Fruit fly (Drosophila melanogaster): ENCODE results near the gene gny.

The gny gene

DNA sequence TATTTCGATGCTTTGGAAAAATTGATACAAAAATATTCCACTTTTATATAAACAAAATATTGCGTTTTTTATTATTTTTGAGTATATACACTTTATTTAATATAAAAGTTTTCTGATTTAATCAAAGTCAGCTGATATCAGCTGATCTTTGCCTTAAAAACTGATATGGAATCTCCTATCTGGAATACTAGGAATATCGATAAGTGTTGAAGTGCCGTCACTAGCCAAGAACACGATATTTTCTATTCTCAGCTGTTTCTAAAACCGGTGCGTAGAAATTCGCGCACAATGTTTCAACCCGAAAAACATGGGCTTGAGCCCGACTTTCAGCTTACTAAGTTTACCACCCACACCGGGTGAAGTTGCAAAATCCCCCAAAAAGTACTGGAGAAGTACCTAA, 37.4 kb upstream of the gny start, which contains the start of gene Sps2 (continued):
- TF ChIP-seq CG12236 (GFP tag; optimal IDR thresholded peaks at IDR 0.05) = no peak
- no peak for TF ChIP-seq ara (GFP tag; IDR thresholded peaks at IDR 0.05)
- TF ChIP-seq CG9727 (GFP tag; optimal IDR thresholded peaks at IDR 0.05) = peak; percentile 33
- peak; percentile 17; the same call in 1 of the 2 replicates for TF ChIP-seq ssp (GFP tag; IDR thresholded peaks at IDR 0.05)
- no peak for TF ChIP-seq CG12769 (tag; optimal IDR thresholded peaks at IDR 0.05)
- TF ChIP-seq CG6791 (GFP tag; IDR thresholded peaks at IDR 0.05; ENCODE audit: partially characterized antibody) = peak; percentile 83
- TF ChIP-seq pho (GFP tag; optimal IDR thresholded peaks at IDR 0.05) = no peak
- no peak for TF ChIP-seq sc (optimal IDR thresholded peaks at IDR 0.05)
- no peak for TF ChIP-seq sc (GFP tag; optimal IDR thresholded peaks at IDR 0.05)
- no peak for TF ChIP-seq vnd (GFP tag; IDR thresholded peaks at IDR 0.05; ENCODE audit: partially characterized antibody)
- peak in 1 of 2 experiments; percentile 6 for TF ChIP-seq dpn (GFP tag; optimal IDR thresholded peaks at IDR 0.05)
- TF ChIP-seq Blimp-1 (GFP tag; optimal IDR thresholded peaks at IDR 0.05) = no peak
- no peak for TF ChIP-seq Xrp1 (GFP tag; IDR thresholded peaks at IDR 0.05)
- TF ChIP-seq sob (GFP tag; IDR thresholded peaks at IDR 0.05) = 0 out of 2 replicates have a peak, but pooled peaks have one; percentile 30
- no peak for TF ChIP-seq CG10147 (GFP tag; optimal IDR thresholded peaks at IDR 0.05)
- no peak for TF ChIP-seq Rfx (GFP tag; IDR thresholded peaks at IDR 0.05)
- TF ChIP-seq kah (GFP tag; optimal IDR thresholded peaks at IDR 0.05) = no peak
- no peak for TF ChIP-seq CG11398 (GFP tag; optimal IDR thresholded peaks at IDR 0.05)
- no peak for TF ChIP-seq CG5245 (GFP tag; optimal IDR thresholded peaks at IDR 0.05)
- TF ChIP-seq ase (GFP tag; IDR thresholded peaks at IDR 0.05) = no peak
- no peak for TF ChIP-seq tin (GFP tag; optimal IDR thresholded peaks at IDR 0.05)
- no peak for TF ChIP-seq Fer2 (tag; optimal IDR thresholded peaks at IDR 0.05)
- TF ChIP-seq ERR (GFP tag; optimal IDR thresholded peaks at IDR 0.05) = no peak
- no peak for TF ChIP-seq btn (GFP tag; optimal IDR thresholded peaks at IDR 0.05)
- no peak for TF ChIP-seq tap (tag; optimal IDR thresholded peaks at IDR 0.05)
- TF ChIP-seq CG12744 (GFP tag; optimal IDR thresholded peaks at IDR 0.05) = no peak
- TF ChIP-seq Tbp (GFP tag; optimal IDR thresholded peaks at IDR 0.05) = no peak
- TF ChIP-seq fru (optimal IDR thresholded peaks at IDR 0.05) = no peak
- TF ChIP-seq CG6654 (GFP tag; optimal IDR thresholded peaks at IDR 0.05) = no peak
- TF ChIP-seq fd64A (GFP tag; optimal IDR thresholded peaks at IDR 0.05) = no peak
- no peak for TF ChIP-seq CG14014 (GFP tag; IDR thresholded peaks at IDR 0.05)
- TF ChIP-seq schlank (tag; optimal IDR thresholded peaks at IDR 0.05) = no peak
- TF ChIP-seq Max (GFP tag; optimal IDR thresholded peaks at IDR 0.05) = peak; percentile 3
- TF ChIP-seq Awh (GFP tag; IDR thresholded peaks at IDR 0.05) = no peak
- TF ChIP-seq CG13624 (GFP tag; optimal IDR thresholded peaks at IDR 0.05) = peak; percentile 30
- TF ChIP-seq Opbp (GFP tag; IDR thresholded peaks at IDR 0.05; ENCODE audit: partially characterized antibody) = peak; percentile 83
- no peak for TF ChIP-seq CG6175 (GFP tag; IDR thresholded peaks at IDR 0.05)
- TF ChIP-seq CG6683 (GFP tag; optimal IDR thresholded peaks at IDR 0.05) = no peak
- TF ChIP-seq Mad (GFP tag; optimal IDR thresholded peaks at IDR 0.05) = no peak
- TF ChIP-seq tio (GFP tag; optimal IDR thresholded peaks at IDR 0.05) = no peak
- TF ChIP-seq Dbx (GFP tag; IDR thresholded peaks at IDR 0.05) = no peak
- TF ChIP-seq Pdp1 (GFP tag; optimal IDR thresholded peaks at IDR 0.05) = peak in 1 of 2 experiments; percentile 27
- no peak for TF ChIP-seq CG18011 (GFP tag; optimal IDR thresholded peaks at IDR 0.05)
- no peak for TF ChIP-seq br (optimal IDR thresholded peaks at IDR 0.05)
- TF ChIP-seq CG6765 (GFP tag; optimal IDR thresholded peaks at IDR 0.05) = no peak
- TF ChIP-seq prd (optimal IDR thresholded peaks at IDR 0.05) = no peak
- no peak for TF ChIP-seq prd (GFP tag; IDR thresholded peaks at IDR 0.05)
- no peak for TF ChIP-seq ash1 (GFP tag; optimal IDR thresholded peaks at IDR 0.05)
- TF ChIP-seq CG10366 (GFP tag; IDR thresholded peaks at IDR 0.05) = no peak
- no peak for TF ChIP-seq ftz-f1 (GFP tag; optimal IDR thresholded peaks at IDR 0.05)
- no peak for TF ChIP-seq CG7357 (GFP tag; IDR thresholded peaks at IDR 0.05)
- peak; percentile 25 for TF ChIP-seq Nf-YC (tag; optimal IDR thresholded peaks at IDR 0.05)
- TF ChIP-seq CG2875 (GFP tag; optimal IDR thresholded peaks at IDR 0.05) = no peak
